Worm (Caenorhabditis elegans) whole organism, young adult: ENCODE results near the gene B0554.2.

Experiments
- B0019.2 ChIP-seq: fragments of 200-800 bp; sonication (Bioruptor generic); conservative IDR thresholded peaks from 2 replicates; pipeline ENCODE4 v1.3.6; 2022; ENCODE audit warnings: missing genetic modification reagents, missing genetic modification characterization, missing compliant biosample characterization
- B0035.1 ChIP-seq: sonication (generic microtip); optimal IDR thresholded peaks from 2 replicates; lab custom pipeline; 2016; ENCODE audit warnings: missing genetic modification characterization, mild to moderate bottlenecking, missing compliant biosample characterization, missing genotype, missing genetic modification reagents
- C06A6.2 ChIP-seq: fragments of 200-800 bp; sonication (Bioruptor generic); conservative IDR thresholded peaks from 2 replicates; pipeline ENCODE4 v1.3.6; 2022; ENCODE audit warnings: missing genetic modification characterization, missing compliant biosample characterization
- D2030.7 ChIP-seq: fragments of 200-800 bp; sonication (Bioruptor generic); IDR thresholded peaks from 2 replicates; pipeline ENCODE4 v1.3.6; 2022; ENCODE audit warnings: missing genetic modification reagents, missing genetic modification characterization, missing compliant biosample characterization
- F39B2.1 ChIP-seq: fragments of 200-800 bp; sonication (Bioruptor generic); IDR thresholded peaks from 2 replicates; pipeline ENCODE4 v1.3.6; 2022; ENCODE audit warnings: missing genetic modification reagents, missing genetic modification characterization, missing compliant biosample characterization
- F49E8.2 ChIP-seq: sonication (generic microtip); optimal IDR thresholded peaks from 3 replicates; lab custom pipeline; 2017; ENCODE audit warnings: missing genetic modification characterization, mild to moderate bottlenecking, missing compliant biosample characterization, antibody characterized with exemption, moderate library complexity; ENCODE audit not compliant: insufficient read depth
- F52B5.7 ChIP-seq: sonication (generic microtip); optimal IDR thresholded peaks from 2 replicates; lab custom pipeline; 2016; ENCODE audit warnings: mild to moderate bottlenecking, missing genetic modification characterization, missing compliant biosample characterization
- Y53G8AR.9 ChIP-seq: fragments of 200-800 bp; sonication (Bioruptor generic); conservative IDR thresholded peaks from 2 replicates; pipeline ENCODE4 v1.3.6; 2022; ENCODE audit warnings: missing genetic modification reagents, missing genetic modification characterization, missing compliant biosample characterization
- Y56A3A.18 ChIP-seq: fragments of 200-800 bp; sonication (Bioruptor generic); IDR thresholded peaks from 2 replicates; pipeline ENCODE4 v1.3.6; 2022; ENCODE audit warnings: missing genetic modification reagents, missing genetic modification characterization, missing compliant biosample characterization
- Y67H2A.10 ChIP-seq: fragments of 200-800 bp; sonication (Bioruptor generic); conservative IDR thresholded peaks from 2 replicates; pipeline ENCODE4 v1.3.6; 2022; ENCODE audit warnings: missing genetic modification reagents, missing genetic modification characterization, missing compliant biosample characterization
- Y79H2A.3 ChIP-seq: fragments of 200-800 bp; sonication (Bioruptor generic); conservative IDR thresholded peaks from 2 replicates; pipeline ENCODE4 v1.3.6; 2022; ENCODE audit warnings: missing genetic modification reagents, missing genetic modification characterization, missing compliant biosample characterization
- Y95B8A.8 ChIP-seq: fragments of 200-800 bp; sonication (Bioruptor generic); IDR thresholded peaks from 2 replicates; pipeline ENCODE4 v1.3.6; 2022; ENCODE audit warnings: missing genetic modification reagents, missing genetic modification characterization, missing compliant biosample characterization
- akir-1 ChIP-seq: fragments of 200-800 bp; sonication (Bioruptor generic); optimal IDR thresholded peaks from 2 replicates; lab custom pipeline; 2018; ENCODE audit warnings: mild to moderate bottlenecking, missing genetic modification characterization, moderate library complexity, missing compliant biosample characterization
- aptf-2 ChIP-seq: fragments of 200-800 bp; sonication (Bioruptor generic); conservative IDR thresholded peaks from 2 replicates; pipeline ENCODE4 v1.3.6; 2022; ENCODE audit warnings: missing genetic modification reagents, missing genetic modification characterization, missing compliant biosample characterization
- atf-7 ChIP-seq: sonication (generic microtip); optimal IDR thresholded peaks from 2 replicates; lab custom pipeline; 2017; ENCODE audit warnings: mild to moderate bottlenecking, missing genetic modification characterization, missing compliant biosample characterization
- athp-1 ChIP-seq: sonication (generic microtip); optimal IDR thresholded peaks from 2 replicates; lab custom pipeline; 2017; ENCODE audit warnings: mild to moderate bottlenecking, missing genetic modification characterization, missing compliant biosample characterization
- attf-3 ChIP-seq: fragments of 200-800 bp; sonication (Bioruptor generic); conservative IDR thresholded peaks from 2 replicates; pipeline ENCODE4 v1.3.6; 2022; ENCODE audit warnings: missing genetic modification reagents, missing genetic modification characterization, missing compliant biosample characterization
- bed-1 ChIP-seq: fragments of 200-800 bp; sonication (Bioruptor generic); IDR thresholded peaks from 2 replicates; pipeline ENCODE4 v1.3.6; 2022; ENCODE audit warnings: missing genetic modification reagents, missing genetic modification characterization, missing compliant biosample characterization
- bed-2 ChIP-seq: fragments of 200-800 bp; sonication (Bioruptor generic); IDR thresholded peaks from 2 replicates; pipeline ENCODE4 v1.3.6; 2022; ENCODE audit warnings: missing genetic modification reagents, missing genetic modification characterization, missing compliant biosample characterization
- cebp-1 ChIP-seq, 2 experiments: fragments of 200-800 bp in 1 of 2; sonication (Bioruptor generic) in 1 of 2; sonication (generic microtip) in 1 of 2; IDR thresholded peaks in 1 of 2; optimal IDR thresholded peaks in 1 of 2; 2 replicates each; pipeline versions ENCODE4 v1.3.6 to Lab custom; 2017 to 2022; ENCODE audit warnings: missing compliant biosample characterization in 2 of 2, missing genetic modification characterization in 2 of 2, mild to moderate bottlenecking in 1 of 2, missing genetic modification reagents in 1 of 2, moderate library complexity in 1 of 2
- cebp-2 ChIP-seq: fragments of 200-800 bp; sonication (Bioruptor generic); IDR thresholded peaks from 2 replicates; pipeline ENCODE4 v1.3.6; 2022; ENCODE audit warnings: missing genetic modification characterization, missing compliant biosample characterization
- ceh-40 ChIP-seq: fragments of 200-800 bp; sonication (Bioruptor generic); IDR thresholded peaks from 2 replicates; pipeline ENCODE4 v1.3.6; 2022; ENCODE audit warnings: missing genetic modification characterization, missing compliant biosample characterization
- ceh-58 ChIP-seq: fragments of 200-800 bp; sonication (Bioruptor generic); IDR thresholded peaks from 2 replicates; pipeline ENCODE4 v1.3.6; 2022; ENCODE audit warnings: missing genetic modification characterization, missing compliant biosample characterization
- chd-7 ChIP-seq: sonication (generic microtip); optimal IDR thresholded peaks from 2 replicates; lab custom pipeline; 2016; ENCODE audit warnings: mild to moderate bottlenecking, missing genetic modification characterization, moderate library complexity, missing compliant biosample characterization
- die-1 ChIP-seq: sonication (generic microtip); optimal IDR thresholded peaks from 2 replicates; lab custom pipeline; 2016; ENCODE audit warnings: missing genotype, mild to moderate bottlenecking, missing genetic modification characterization, missing compliant biosample characterization
- him-1 ChIP-seq: sonication (generic microtip); optimal IDR thresholded peaks from 2 replicates; lab custom pipeline; 2016; ENCODE audit warnings: missing genotype, missing genetic modification reagents, missing genetic modification characterization, missing compliant biosample characterization
- hlh-12 ChIP-seq: sonication (generic microtip); optimal IDR thresholded peaks from 2 replicates; lab custom pipeline; 2016; ENCODE audit warnings: missing genetic modification characterization, missing compliant biosample characterization
- let-526 ChIP-seq: fragments of 200-800 bp; sonication (Bioruptor generic); IDR thresholded peaks from 2 replicates; pipeline ENCODE4 v1.3.6; 2022; ENCODE audit warnings: missing genetic modification reagents, missing genetic modification characterization, missing compliant biosample characterization
- let-607 ChIP-seq, 2 experiments: fragments of 200-800 bp in 1 of 2; sonication (Bioruptor generic) in 1 of 2; sonication (generic microtip) in 1 of 2; optimal IDR thresholded peaks; 2 replicates each; lab custom pipeline; 2016 to 2018; ENCODE audit warnings: mild to moderate bottlenecking in 2 of 2, missing compliant biosample characterization in 2 of 2, missing genetic modification characterization in 2 of 2, moderate library complexity in 2 of 2, missing genotype in 1 of 2
- lin-35 ChIP-seq, 3 experiments: fragments of 150-350 bp in 2 of 3; sonication (generic microtip) in 1 of 3; optimal IDR thresholded peaks; 2 replicates each; lab custom pipeline; 2014 to 2018; ENCODE audit warnings: missing biosample characterization in 3 of 3, missing genetic modification characterization in 3 of 3, missing genetic modification reagents in 3 of 3
- lin-54 ChIP-seq: fragments of 200-800 bp; sonication (Bioruptor generic); optimal IDR thresholded peaks from 2 replicates; lab custom pipeline; 2018; ENCODE audit warnings: mild to moderate bottlenecking, missing genetic modification characterization, missing compliant biosample characterization
- madf-8 ChIP-seq: fragments of 200-800 bp; sonication (Bioruptor generic); conservative IDR thresholded peaks from 2 replicates; pipeline ENCODE4 v1.3.6; 2022; ENCODE audit warnings: missing genetic modification reagents, missing genetic modification characterization, missing compliant biosample characterization
- nfya-1 ChIP-seq: sonication (generic microtip); optimal IDR thresholded peaks from 2 replicates; lab custom pipeline; 2017; ENCODE audit warnings: antibody characterized with exemption, missing compliant biosample characterization, missing genetic modification characterization, borderline replicate concordance; ENCODE audit not compliant: insufficient read depth
- pbrm-1 ChIP-seq: fragments of 200-800 bp; sonication (Bioruptor generic); IDR thresholded peaks from 2 replicates; pipeline ENCODE4 v1.3.6; 2022; ENCODE audit warnings: missing genetic modification reagents, missing genetic modification characterization, missing compliant biosample characterization
- rcor-1 ChIP-seq: fragments of 200-800 bp; sonication (Bioruptor generic); IDR thresholded peaks from 2 replicates; pipeline ENCODE4 v1.3.6; 2022; ENCODE audit warnings: missing genetic modification reagents, missing genetic modification characterization, missing compliant biosample characterization
- sdz-38 ChIP-seq: sonication (generic microtip); optimal IDR thresholded peaks from 2 replicates; lab custom pipeline; 2016; ENCODE audit warnings: missing genotype, missing genetic modification characterization, missing compliant biosample characterization
- snpc-1.1 ChIP-seq: sonication (generic microtip); optimal IDR thresholded peaks from 2 replicates; lab custom pipeline; 2017; ENCODE audit warnings: missing genetic modification characterization, mild to moderate bottlenecking, missing compliant biosample characterization, antibody characterized with exemption, moderate library complexity, missing genotype, missing genetic modification reagents; ENCODE audit not compliant: insufficient read depth
- somi-1 ChIP-seq: fragments of 200-800 bp; sonication (Bioruptor generic); optimal IDR thresholded peaks from 2 replicates; lab custom pipeline; 2018; ENCODE audit warnings: mild to moderate bottlenecking, missing genetic modification characterization, missing compliant biosample characterization
- tlf-1 ChIP-seq: fragments of 200-800 bp; sonication (Bioruptor generic); optimal IDR thresholded peaks from 2 replicates; lab custom pipeline; 2018; ENCODE audit warnings: mild to moderate bottlenecking, missing genetic modification characterization, missing compliant biosample characterization
- unc-130 ChIP-seq: sonication (generic microtip); optimal IDR thresholded peaks from 2 replicates; lab custom pipeline; 2016; ENCODE audit warnings: missing genetic modification reagents, missing genetic modification characterization, missing compliant biosample characterization
- xnd-1 ChIP-seq: sonication (generic microtip); optimal IDR thresholded peaks from 2 replicates; lab custom pipeline; 2016; ENCODE audit warnings: missing genotype, missing genetic modification reagents, missing genetic modification characterization, missing compliant biosample characterization
- zfh-2 ChIP-seq: fragments of 200-800 bp; sonication (Bioruptor generic); conservative IDR thresholded peaks from 2 replicates; pipeline ENCODE4 v1.3.6; 2022; ENCODE audit warnings: missing genetic modification reagents, missing genetic modification characterization, missing compliant biosample characterization
- ztf-3 ChIP-seq: fragments of 200-800 bp; sonication (Bioruptor generic); optimal IDR thresholded peaks from 2 replicates; lab custom pipeline; 2018; ENCODE audit warnings: mild to moderate bottlenecking, missing genetic modification characterization, missing compliant biosample characterization

B0554.2 gene

DNA sequence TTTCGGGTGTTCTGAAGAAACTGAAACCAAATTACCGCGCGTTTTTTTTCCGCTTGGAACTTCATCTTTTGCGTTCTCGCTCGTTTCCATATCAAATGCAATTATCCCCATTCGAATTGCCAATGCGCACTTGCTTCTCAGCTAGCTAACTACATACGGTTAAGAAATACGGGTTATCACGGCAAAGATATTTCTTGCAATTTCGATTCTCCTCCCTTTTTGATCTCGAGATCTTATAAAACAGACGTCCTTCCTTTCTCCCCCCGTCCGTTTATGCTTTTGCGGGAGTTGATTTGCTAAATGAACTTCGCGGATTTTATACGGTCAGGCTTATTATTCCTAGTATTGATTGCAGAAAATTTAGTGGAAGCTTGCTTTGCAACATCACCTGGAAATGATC lies 5.2 kb upstream of the B0554.2 start, which contains the start of gene B0554.4:
Gene B0554.4 (plus strand): TSS at position 301 of the 400 bp plus-strand sequence.
- TF ChIP-seq lin-35 (GFP tag; optimal IDR thresholded peaks at IDR 0.05; lab: Kevin White, UChicago) = no peak
- TF ChIP-seq B0035.1 = no peak
- no peak for TF ChIP-seq Y95B8A.8
- TF ChIP-seq Y56A3A.18 = no peak
- TF ChIP-seq ceh-40 (GFP tag; lab: Robert Waterston, UW) = no peak
- no peak for TF ChIP-seq F49E8.2 (tag; lab: Kevin White, UChicago)
- TF ChIP-seq nfya-1 = no peak
- no peak for TF ChIP-seq die-1
- no peak for TF ChIP-seq snpc-1.1 (tag; lab: Kevin White, UChicago)
- no peak for TF ChIP-seq rcor-1 (GFP tag; lab: Robert Waterston, UW)
- TF ChIP-seq madf-8 (GFP tag; lab: Robert Waterston, UW) = no peak
- no peak for TF ChIP-seq bed-2 (GFP tag; lab: Robert Waterston, UW)
- TF ChIP-seq sdz-38 (tag; lab: Kevin White, UChicago) = no peak
- no peak for TF ChIP-seq Y67H2A.10
- no peak for TF ChIP-seq akir-1 (GFP tag; lab: Kevin White, UChicago)

DNA sequence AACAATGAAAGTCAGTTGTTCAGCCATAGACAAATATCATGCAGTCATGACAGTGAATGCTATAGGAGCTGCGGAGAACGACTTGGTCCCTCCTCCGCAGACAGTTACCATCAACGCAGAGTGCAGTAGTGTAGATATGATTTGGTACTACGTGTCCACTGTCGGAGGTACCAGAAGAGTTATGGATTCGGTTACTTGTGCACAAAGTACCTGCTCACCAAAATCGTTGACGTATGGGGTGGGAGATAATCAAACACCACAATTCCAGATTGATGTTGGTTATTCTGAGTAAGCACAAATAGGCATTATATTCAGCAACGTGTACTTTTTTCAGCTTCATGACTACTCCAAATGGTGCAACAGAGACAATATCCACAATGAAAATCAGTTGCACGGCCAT lies 1.0 kb upstream of the B0554.2 start:
- TF ChIP-seq Y95B8A.8 = no peak
- TF ChIP-seq F39B2.1 (GFP tag; lab: Robert Waterston, UW) = no peak
- no peak for TF ChIP-seq pbrm-1 (GFP tag; lab: Robert Waterston, UW)
- no peak for TF ChIP-seq Y56A3A.18
- TF ChIP-seq chd-7 = no peak
- no peak for TF ChIP-seq D2030.7
- no peak for TF ChIP-seq B0019.2 (GFP tag; lab: Robert Waterston, UW)
- no peak for TF ChIP-seq akir-1 (GFP tag; lab: Kevin White, UChicago)
- no peak for TF ChIP-seq somi-1
- no peak for TF ChIP-seq let-607 (tag; optimal IDR thresholded peaks at IDR 0.05; lab: Kevin White, UChicago)
- no peak for TF ChIP-seq cebp-2 (GFP tag; lab: Robert Waterston, UW)
- no peak for TF ChIP-seq athp-1 (tag; lab: Kevin White, UChicago)
- TF ChIP-seq aptf-2 (GFP tag; lab: Robert Waterston, UW) = no peak
- TF ChIP-seq ceh-58 = no peak
- TF ChIP-seq cebp-1 (GFP tag; IDR thresholded peaks at IDR 0.05; lab: Robert Waterston, UW) = no peak
- TF ChIP-seq cebp-1 (tag; optimal IDR thresholded peaks at IDR 0.05; lab: Kevin White, UChicago) = no peak
- no peak for TF ChIP-seq unc-130 (GFP tag; lab: Kevin White, UChicago)
- no peak for TF ChIP-seq atf-7 (tag; lab: Kevin White, UChicago)
- TF ChIP-seq zfh-2 = no peak

DNA sequence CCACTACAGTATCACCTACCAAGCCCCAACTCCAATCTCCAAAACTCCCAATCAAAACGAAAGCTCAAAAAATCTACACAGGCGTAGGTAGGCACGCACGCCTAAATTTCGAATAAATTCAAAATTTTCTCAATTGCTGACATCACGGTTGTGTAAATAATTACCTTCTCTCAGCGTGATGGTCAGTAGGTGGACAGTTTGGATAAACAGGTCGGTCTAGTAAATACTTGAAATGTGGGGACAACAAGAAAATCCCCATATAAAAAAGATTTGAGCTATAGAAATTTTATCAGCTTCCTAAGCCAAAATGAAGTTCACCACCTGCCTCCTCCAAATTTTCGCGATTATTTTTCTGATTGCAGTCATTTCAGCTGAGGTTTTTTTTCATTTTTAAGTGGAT lies 4.1 kb downstream of the B0554.2 start, which contains the start of gene B0554.1:
Gene B0554.1 (plus strand): TSS at position 301 of the 400 bp plus-strand sequence.
- no peak for TF ChIP-seq xnd-1
- no peak for TF ChIP-seq him-1 (tag; lab: Kevin White, UChicago)
- TF ChIP-seq bed-1 = no peak
- no peak for TF ChIP-seq lin-54 (GFP tag; lab: Kevin White, UChicago)
- no peak for TF ChIP-seq C06A6.2 (GFP tag; lab: Robert Waterston, UW)
- TF ChIP-seq madf-8 (GFP tag; lab: Robert Waterston, UW) = no peak
- TF ChIP-seq akir-1 (GFP tag; lab: Kevin White, UChicago) = no peak
- TF ChIP-seq tlf-1 (GFP tag; lab: Kevin White, UChicago) = no peak
- TF ChIP-seq Y53G8AR.9 (GFP tag; lab: Robert Waterston, UW) = no peak
- no peak for TF ChIP-seq atf-7 (tag; lab: Kevin White, UChicago)
- TF ChIP-seq attf-3 (GFP tag; lab: Robert Waterston, UW) = no peak
- TF ChIP-seq Y79H2A.3 (GFP tag; lab: Robert Waterston, UW) = no peak
- no peak for TF ChIP-seq nfya-1
- no peak for TF ChIP-seq hlh-12 (tag; lab: Kevin White, UChicago)
- no peak for TF ChIP-seq B0035.1
- TF ChIP-seq chd-7 = no peak
- no peak for TF ChIP-seq ztf-3
- TF ChIP-seq aptf-2 (GFP tag; lab: Robert Waterston, UW) = no peak
- no peak for TF ChIP-seq let-526 (GFP tag; lab: Robert Waterston, UW)
- no peak for TF ChIP-seq F52B5.7 (tag; lab: Kevin White, UChicago)
